Fruit fly (Drosophila melanogaster): ENCODE data around the gene Elys.

Elys gene

dm6 chrX:19637434-19638327, 14.4 kb upstream of the Elys start (continued):
- TF ChIP-seq Aef1 (GFP tag; IDR thresholded peaks at IDR 0.05) (no peak), CG18599 (GFP tag; optimal IDR thresholded peaks at IDR 0.05) (peak; percentile 4), CG34422 (GFP tag; IDR thresholded peaks at IDR 0.05) (no peak), Elba2 (GFP tag; optimal IDR thresholded peaks at IDR 0.05) (no peak)

DNA sequence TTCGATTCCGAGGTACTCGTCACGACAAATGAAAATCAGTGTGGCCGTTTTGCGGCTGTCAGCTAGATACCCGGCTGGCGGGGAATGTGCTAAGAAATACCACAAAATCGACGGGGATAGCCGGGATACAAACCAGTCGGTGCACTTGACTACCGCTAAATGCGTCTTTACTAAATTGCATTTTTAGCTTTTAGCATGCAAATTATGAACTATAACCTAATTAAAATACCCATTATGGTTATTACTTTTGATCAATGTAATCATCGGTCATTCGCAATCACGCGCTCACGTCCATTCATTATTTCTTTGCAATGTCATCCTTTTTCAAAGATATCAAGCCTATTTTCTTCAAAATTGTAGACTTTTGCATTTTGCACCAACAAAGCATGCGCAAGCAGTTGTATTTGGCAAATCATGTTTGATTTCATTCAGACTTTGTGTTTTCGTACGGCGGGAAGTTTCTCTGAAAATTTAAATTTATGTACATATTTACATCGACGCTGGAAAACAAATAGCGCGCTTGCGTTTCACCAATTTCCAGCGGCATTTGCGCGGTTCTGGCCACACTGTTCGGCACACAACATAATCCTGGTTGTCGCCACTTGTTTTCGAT, 13.7 kb upstream of the Elys start, which contains the start of gene Rcd-1:
Gene Rcd-1, plus strand, starts transcription at position 440 of the 613 bp plus-strand sequence.
- TF ChIP-seq ab (GFP tag; optimal IDR thresholded peaks at IDR 0.05) = no peak
- peak; percentile 38 for TF ChIP-seq bigmax (GFP tag; optimal IDR thresholded peaks at IDR 0.05)
- no peak for TF ChIP-seq Sry-β (GFP tag; optimal IDR thresholded peaks at IDR 0.05)
- peak; percentile 43 for TF ChIP-seq CTCF (GFP tag; optimal IDR thresholded peaks at IDR 0.05)
- TF ChIP-seq Taf1 (GFP tag; IDR thresholded peaks at IDR 0.05) = no peak
- TF ChIP-seq CHES-1-like (GFP tag; optimal IDR thresholded peaks at IDR 0.05) = peak; percentile 16
- TF ChIP-seq sens (GFP tag) = peak; percentile 66
- TF ChIP-seq CoRest (tag; optimal IDR thresholded peaks at IDR 0.05) = peak; percentile 29
- no peak for TF ChIP-seq BtbVII (GFP tag; optimal IDR thresholded peaks at IDR 0.05)
- 0 out of 2 replicates have a peak, but pooled peaks have one; percentile 18 for TF ChIP-seq CG32772 (GFP tag; IDR thresholded peaks at IDR 0.05)
- TF ChIP-seq pzg (GFP tag; optimal IDR thresholded peaks at IDR 0.05) = peak; percentile 81
- TF ChIP-seq CG3847 (GFP tag; IDR thresholded peaks at IDR 0.05) = peak; percentile 15; the same call in 1 of the 2 replicates
- TF ChIP-seq CG13624 (GFP tag; optimal IDR thresholded peaks at IDR 0.05) = no peak
- 0 out of 3 replicates have a peak, but pooled peaks have one; percentile 4 for TF ChIP-seq Opbp (GFP tag; IDR thresholded peaks at IDR 0.05; ENCODE audit: partially characterized antibody)
- no peak for TF ChIP-seq CG10366 (GFP tag; IDR thresholded peaks at IDR 0.05)
- TF ChIP-seq Xbp1 (GFP tag; optimal IDR thresholded peaks at IDR 0.05) = no peak
- no peak for TF ChIP-seq Ptx1 (GFP tag; IDR thresholded peaks at IDR 0.05)
- peak; percentile 87 for TF ChIP-seq Sin3A (optimal IDR thresholded peaks at IDR 0.05)
- peak; percentile 59 for TF ChIP-seq CG17186 (GFP tag; optimal IDR thresholded peaks at IDR 0.05)
- peak; percentile 11 for TF ChIP-seq nom (GFP tag; optimal IDR thresholded peaks at IDR 0.05)
- TF ChIP-seq Dbx (GFP tag; IDR thresholded peaks at IDR 0.05) = peak; percentile 7; the same call in 1 of the 3 replicates
- TF ChIP-seq Myb (GFP tag; optimal IDR thresholded peaks at IDR 0.05) = peak; percentile 14
- no peak for TF ChIP-seq CG10979 (tag; optimal IDR thresholded peaks at IDR 0.05)
- TF ChIP-seq CG15011 (GFP tag; optimal IDR thresholded peaks at IDR 0.05) = no peak
- TF ChIP-seq CG6765 (GFP tag; optimal IDR thresholded peaks at IDR 0.05) = no peak
- TF ChIP-seq Doc2 (GFP tag; IDR thresholded peaks at IDR 0.05) = no peak
- TF ChIP-seq Dp (GFP tag; optimal IDR thresholded peaks at IDR 0.05) = peak; percentile 51
- peak; percentile 57 for TF ChIP-seq E2f2 (GFP tag; IDR thresholded peaks at IDR 0.05)
- TF ChIP-seq CG4707 (GFP tag; optimal IDR thresholded peaks at IDR 0.05) = no peak
- no peak for TF ChIP-seq CG10462 (GFP tag; optimal IDR thresholded peaks at IDR 0.05)
- no peak for TF ChIP-seq CG12942 (GFP tag; optimal IDR thresholded peaks at IDR 0.05)
- no peak for TF ChIP-seq ac (GFP tag; optimal IDR thresholded peaks at IDR 0.05)
- peak; percentile 22 for TF ChIP-seq CG33557 (GFP tag; optimal IDR thresholded peaks at IDR 0.05)
- peak; percentile 24 for TF ChIP-seq CG33213 (GFP tag; optimal IDR thresholded peaks at IDR 0.05)
- peak; percentile 51 for TF ChIP-seq Dref (GFP tag; IDR thresholded peaks at IDR 0.05)
- peak; percentile 49; the same call in 1 of the 2 replicates for TF ChIP-seq vvl (GFP tag; IDR thresholded peaks at IDR 0.05)
- peak; percentile 34; the same call in 1 of the 2 replicates for TF ChIP-seq Rfx (GFP tag; IDR thresholded peaks at IDR 0.05)
- no peak for TF ChIP-seq ci (GFP tag; IDR thresholded peaks at IDR 0.05)
- peak; percentile 52 for TF ChIP-seq CG10431 (GFP tag; optimal IDR thresholded peaks at IDR 0.05)
- peak; percentile 16 for TF ChIP-seq phol (tag; optimal IDR thresholded peaks at IDR 0.05)
- TF ChIP-seq sc (optimal IDR thresholded peaks at IDR 0.05) = no peak
- no peak for TF ChIP-seq sc (GFP tag; optimal IDR thresholded peaks at IDR 0.05)
- TF ChIP-seq tin (GFP tag; optimal IDR thresholded peaks at IDR 0.05) = no peak
- TF ChIP-seq al (GFP tag; IDR thresholded peaks at IDR 0.05) = no peak

Measured in whole organism, embryonic.